Worm (Caenorhabditis elegans): ENCODE measurements around the gene syx-2.

Gene syx-2

DNA sequence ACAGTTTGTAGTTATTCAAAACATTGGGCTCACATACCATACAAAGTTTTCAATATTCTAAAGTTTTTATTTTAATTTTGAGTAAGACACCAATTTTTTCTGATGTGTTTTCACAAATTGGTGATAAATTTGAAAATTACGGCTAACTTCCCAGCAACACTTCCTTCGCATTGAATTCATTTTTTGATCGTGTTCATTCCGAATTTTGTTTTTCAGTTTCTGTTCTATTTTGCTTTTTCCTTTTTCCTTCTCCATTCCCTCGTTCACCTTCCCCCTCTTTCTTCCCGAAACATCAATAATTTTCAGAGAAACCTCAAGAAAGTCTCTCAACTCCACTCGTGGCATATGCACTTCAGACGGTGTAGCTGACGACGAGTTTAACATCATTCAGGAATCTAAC is 11.1 kb upstream of the syx-2 start, which contains the start of gene alg-1:
Gene alg-1 (plus strand): TSS at position 301 of the 400 bp plus-strand sequence.
- TF ChIP-seq nhr-11 (tag; optimal IDR thresholded peaks at IDR 0.05) = no peak
- TF ChIP-seq ceh-14 (tag; optimal IDR thresholded peaks at IDR 0.05) = no peak
- no peak for TF ChIP-seq ceh-24 (tag; optimal IDR thresholded peaks at IDR 0.05)
- no peak for TF ChIP-seq odd-2 (tag; optimal IDR thresholded peaks at IDR 0.05)
- no peak for TF ChIP-seq sox-4 (tag; optimal IDR thresholded peaks at IDR 0.05)
- TF ChIP-seq unc-3 (GFP tag; conservative IDR thresholded peaks at IDR 0.05) = no peak
- TF ChIP-seq unc-3 (tag; optimal IDR thresholded peaks at IDR 0.05) = no peak
- TF ChIP-seq ceh-30 (tag; optimal IDR thresholded peaks at IDR 0.05) = no peak
- TF ChIP-seq fkh-10 (GFP tag; optimal IDR thresholded peaks at IDR 0.05) = no peak
- TF ChIP-seq pha-2 (tag; optimal IDR thresholded peaks at IDR 0.05) = no peak
- TF ChIP-seq fax-1 (tag; optimal IDR thresholded peaks at IDR 0.05) = no peak
- TF ChIP-seq ceh-18 (tag; optimal IDR thresholded peaks at IDR 0.05) = no peak
- TF ChIP-seq hlh-30 (tag; optimal IDR thresholded peaks at IDR 0.05; ENCODE audit: insufficient read depth) = no peak
- TF ChIP-seq unc-55 (GFP tag; optimal IDR thresholded peaks at IDR 0.05) = no peak
- no peak for TF ChIP-seq hlh-6 (tag; optimal IDR thresholded peaks at IDR 0.05)
- TF ChIP-seq C08G9.2 (tag; optimal IDR thresholded peaks at IDR 0.05) = no peak
- no peak for TF ChIP-seq ref-2 (tag; optimal IDR thresholded peaks at IDR 0.05)
- no peak for TF ChIP-seq elt-2 (tag; optimal IDR thresholded peaks at IDR 0.05)
- TF ChIP-seq syd-9 (tag; optimal IDR thresholded peaks at IDR 0.05) = no peak

DNA sequence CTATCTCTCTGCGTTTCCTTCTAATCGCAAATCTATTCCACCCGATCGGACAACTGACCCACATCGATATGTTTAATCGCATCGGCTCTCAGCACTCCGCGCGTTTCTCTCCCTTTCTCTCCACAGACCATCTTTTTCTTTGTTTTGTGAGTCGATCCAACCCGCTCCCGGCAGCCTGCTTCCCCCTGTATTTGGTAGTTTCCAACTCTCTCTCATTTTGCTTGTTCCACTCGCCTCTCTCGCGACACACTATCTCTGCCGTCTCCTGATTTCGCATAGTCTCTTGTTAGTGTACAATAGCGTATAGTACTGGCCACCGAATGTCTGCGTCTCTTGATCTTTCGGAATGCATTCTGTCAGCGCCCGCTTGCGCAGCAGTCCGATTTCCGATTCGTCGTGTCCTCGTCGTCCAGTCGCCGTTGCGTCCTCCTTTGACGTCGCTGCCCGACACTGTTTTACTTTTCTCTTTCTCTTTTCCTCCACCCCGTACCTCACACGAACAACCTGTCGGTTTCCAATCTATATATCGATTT is 9.3 kb upstream of the syx-2 start:
- TF ChIP-seq npax-4 (tag; optimal IDR thresholded peaks at IDR 0.05) (no peak), F13H6.1 (tag; optimal IDR thresholded peaks at IDR 0.05) (peak; percentile 68), elt-2 (tag; optimal IDR thresholded peaks at IDR 0.05) (no peak), K02D7.2 (tag; optimal IDR thresholded peaks at IDR 0.05) (no peak), madf-2 (tag; optimal IDR thresholded peaks at IDR 0.05) (peak; percentile 5), eyg-1 (tag; optimal IDR thresholded peaks at IDR 0.05) (peak; percentile 14), pax-1 (tag; optimal IDR thresholded peaks at IDR 0.05) (no peak), ref-2 (tag; optimal IDR thresholded peaks at IDR 0.05) (peak; percentile 70), odd-2 (tag; optimal IDR thresholded peaks at IDR 0.05) (no peak), T23F11.4 (GFP tag; optimal IDR thresholded peaks at IDR 0.05) (peak; percentile 4), ets-4 (tag; optimal IDR thresholded peaks at IDR 0.05) (no peak), C08G9.2 (tag; optimal IDR thresholded peaks at IDR 0.05) (peak; percentile 14), mec-3 (tag; optimal IDR thresholded peaks at IDR 0.05; ENCODE audit: borderline replicate concordance) (no peak), ceh-24 (tag; optimal IDR thresholded peaks at IDR 0.05) (no peak), unc-3 (GFP tag; conservative IDR thresholded peaks at IDR 0.05) (no peak), unc-3 (tag; optimal IDR thresholded peaks at IDR 0.05) (no peak), dve-1 (tag; optimal IDR thresholded peaks at IDR 0.05) (no peak), hlh-13 (GFP tag; optimal IDR thresholded peaks at IDR 0.05) (no peak), hlh-30 (tag; optimal IDR thresholded peaks at IDR 0.05; ENCODE audit: insufficient read depth) (peak; percentile 44), hlh-8 (tag; optimal IDR thresholded peaks at IDR 0.05) (no peak), che-1 (tag; optimal IDR thresholded peaks at IDR 0.05) (no peak), ceh-14 (tag; optimal IDR thresholded peaks at IDR 0.05) (no peak), fax-1 (tag; optimal IDR thresholded peaks at IDR 0.05) (no peak), tbx-2 (tag; optimal IDR thresholded peaks at IDR 0.05) (peak; percentile 60), ceh-2 (tag; optimal IDR thresholded peaks at IDR 0.05) (peak; percentile 40), ceh-6 (GFP tag; optimal IDR thresholded peaks at IDR 0.05) (peak; percentile 2), unc-42 (tag; optimal IDR thresholded peaks at IDR 0.05) (no peak), nfya-1 (tag; optimal IDR thresholded peaks at IDR 0.05) (peak; percentile 53), ceh-18 (tag; optimal IDR thresholded peaks at IDR 0.05) (peak; percentile 28), syd-9 (tag; optimal IDR thresholded peaks at IDR 0.05) (peak; percentile 26), unc-55 (GFP tag; optimal IDR thresholded peaks at IDR 0.05) (peak; percentile 44), sdc-2 (tag; optimal IDR thresholded peaks at IDR 0.05) (peak; percentile 39), sox-2 (GFP tag; IDR thresholded peaks at IDR 0.05) (peak; percentile 28), ttx-3 (tag; optimal IDR thresholded peaks at IDR 0.05) (no peak), tbx-7 (tag; optimal IDR thresholded peaks at IDR 0.05) (no peak), ceh-48 (tag; optimal IDR thresholded peaks at IDR 0.05) (no peak), ceh-22 (tag; optimal IDR thresholded peaks at IDR 0.05) (peak; percentile 45), ceh-31 (tag; optimal IDR thresholded peaks at IDR 0.05) (peak; percentile 66), K09A11.1 (tag; optimal IDR thresholded peaks at IDR 0.05; ENCODE audit: insufficient read depth) (no peak), rnt-1 (tag; optimal IDR thresholded peaks at IDR 0.05) (peak; percentile 3), nhr-232 (tag; optimal IDR thresholded peaks at IDR 0.05) (no peak), ceh-34 (tag; optimal IDR thresholded peaks at IDR 0.05) (peak; percentile 56)

All from whole organism, late embryonic.